Worm (Caenorhabditis elegans): ENCODE measurements around the gene ZK1240.6.

Gene ZK1240.6

DNA sequence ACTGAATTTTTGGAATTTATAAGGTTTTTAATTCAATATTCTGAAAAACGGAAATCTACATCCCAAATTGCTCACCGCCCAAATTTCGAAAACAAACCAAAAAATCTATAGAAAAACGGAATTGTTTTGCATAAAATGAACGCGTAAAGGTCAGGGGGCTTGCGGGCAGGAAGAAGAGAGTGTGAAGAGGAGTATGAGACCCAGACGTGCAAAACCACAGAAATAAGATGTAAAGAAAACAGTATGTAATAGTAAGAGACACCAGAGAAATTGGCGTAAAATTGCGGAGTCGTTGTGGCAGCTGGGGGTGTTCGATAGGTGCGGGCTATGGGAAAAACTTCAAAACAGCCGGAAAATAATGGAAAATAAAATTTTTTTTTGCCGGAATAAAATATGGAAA is 18.3 kb upstream of the ZK1240.6 start:
- TF ChIP-seq zag-1 (tag; optimal IDR thresholded peaks at IDR 0.05) (no peak), C34F6.9 (tag; optimal IDR thresholded peaks at IDR 0.05) (no peak), ztf-1 (GFP tag; conservative IDR thresholded peaks at IDR 0.05) (no peak), mbf-1 (tag; optimal IDR thresholded peaks at IDR 0.05) (no peak), nhr-129 (tag; optimal IDR thresholded peaks at IDR 0.05) (no peak), sma-9 (GFP tag; optimal IDR thresholded peaks at IDR 0.05) (no peak), sma-9 (tag; optimal IDR thresholded peaks at IDR 0.05) (no peak), ztf-11 (tag; optimal IDR thresholded peaks at IDR 0.05) (no peak), aly-2 (tag; optimal IDR thresholded peaks at IDR 0.05) (no peak), crh-2 (tag; optimal IDR thresholded peaks at IDR 0.05) (peak; percentile 14), lsy-2 (tag; optimal IDR thresholded peaks at IDR 0.05) (peak in 1 of 2 experiments; percentile 38), peb-1 (tag; optimal IDR thresholded peaks at IDR 0.05) (no peak), nhr-6 (tag; optimal IDR thresholded peaks at IDR 0.05) (no peak), skn-1 (tag; optimal IDR thresholded peaks at IDR 0.05) (no peak), unc-55 (GFP tag; optimal IDR thresholded peaks at IDR 0.05) (peak; percentile 26), F13H6.1 (tag; optimal IDR thresholded peaks at IDR 0.05) (no peak)

DNA sequence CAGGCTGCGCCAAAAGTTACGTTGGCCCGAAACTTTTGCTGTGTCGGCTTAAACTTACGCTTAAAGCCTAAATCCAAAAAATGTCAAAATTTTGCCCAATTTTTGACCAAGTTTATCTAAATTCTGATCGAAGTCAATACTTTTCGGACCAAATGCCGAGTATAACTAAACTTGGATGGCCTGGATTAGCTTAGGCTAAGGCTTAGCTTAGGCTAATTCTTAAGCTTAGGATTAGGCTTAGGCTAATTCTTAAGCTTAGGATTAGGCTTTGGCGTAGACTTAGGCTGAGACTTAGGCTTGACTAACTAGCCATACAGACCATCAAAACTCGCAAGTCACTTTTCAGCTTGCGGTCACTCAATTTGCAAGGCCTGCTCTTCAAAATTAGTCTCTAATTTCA is 13.5 kb upstream of the ZK1240.6 start:
- TF ChIP-seq elt-3 (tag; optimal IDR thresholded peaks at IDR 0.05) = no peak

DNA sequence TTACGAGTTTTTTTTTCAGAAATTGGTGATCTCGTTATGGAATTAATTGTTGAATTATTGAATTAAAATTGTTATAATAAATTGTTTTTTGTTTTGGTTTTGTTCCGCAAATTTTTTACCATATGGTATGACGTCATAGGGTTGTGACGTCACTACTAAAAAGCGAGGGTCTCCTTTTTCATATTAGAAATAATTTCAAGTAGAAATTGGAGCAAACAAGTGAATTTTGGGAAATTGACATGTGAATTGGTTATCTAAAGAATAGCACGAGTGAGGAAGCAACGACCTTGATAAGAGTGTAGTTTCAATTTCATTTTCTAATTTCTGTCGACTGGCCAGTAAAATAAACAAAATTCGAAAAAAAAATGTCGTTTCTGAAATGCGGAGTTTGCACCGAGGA is 12.9 kb upstream of the ZK1240.6 start, which contains the start of gene F43C11.7:
Gene F43C11.7 (plus strand): TSS at position 326 of the 400 bp plus-strand sequence.
- TF ChIP-seq fos-1 (tag; optimal IDR thresholded peaks at IDR 0.05) (peak; percentile 60), nhr-25 (tag; optimal IDR thresholded peaks at IDR 0.05) (no peak), skn-1 (tag; optimal IDR thresholded peaks at IDR 0.05) (no peak), F13H6.1 (tag; optimal IDR thresholded peaks at IDR 0.05) (no peak), ztf-11 (tag; optimal IDR thresholded peaks at IDR 0.05) (no peak), gmeb-1 (tag; optimal IDR thresholded peaks at IDR 0.05) (peak; percentile 26), nhr-6 (tag; optimal IDR thresholded peaks at IDR 0.05) (no peak), lsy-2 (tag; optimal IDR thresholded peaks at IDR 0.05) (no peak)

DNA sequence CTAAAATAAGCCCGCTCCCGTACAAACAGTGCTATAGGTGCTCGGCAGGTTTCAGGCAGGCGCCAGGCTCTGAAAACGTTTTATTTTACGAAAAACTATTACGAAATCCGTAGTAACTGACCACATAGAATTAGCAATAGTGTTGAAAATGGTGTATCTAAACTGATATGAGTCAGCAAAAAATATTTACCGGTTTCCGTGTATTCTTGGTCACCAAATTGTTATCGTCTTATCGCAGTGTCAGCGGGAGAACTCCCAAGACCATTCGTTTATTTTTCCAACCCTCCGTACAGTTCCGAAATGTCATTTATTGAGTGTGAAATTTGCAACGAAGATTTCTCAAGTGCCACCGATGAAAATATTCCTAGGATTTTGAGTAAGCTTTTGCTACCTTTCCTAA is 9.5 kb upstream of the ZK1240.6 start, which contains the start of gene F43C11.8:
Gene F43C11.8 (plus strand): TSS at position 301 of the 400 bp plus-strand sequence.
- TF ChIP-seq ama-1 (optimal IDR thresholded peaks at IDR 0.05) = no peak
- TF ChIP-seq mab-5 (tag; optimal IDR thresholded peaks at IDR 0.05) = no peak
- TF ChIP-seq blmp-1 (tag; optimal IDR thresholded peaks at IDR 0.05; ENCODE audit: insufficient read depth) = no peak
- no peak for TF ChIP-seq alr-1 (tag; optimal IDR thresholded peaks at IDR 0.05)
- no peak for TF ChIP-seq crh-2 (tag; optimal IDR thresholded peaks at IDR 0.05)
- TF ChIP-seq lin-13 (GFP tag; optimal IDR thresholded peaks at IDR 0.05) = no peak
- peak; percentile 1 for TF ChIP-seq fos-1 (tag; optimal IDR thresholded peaks at IDR 0.05)

DNA sequence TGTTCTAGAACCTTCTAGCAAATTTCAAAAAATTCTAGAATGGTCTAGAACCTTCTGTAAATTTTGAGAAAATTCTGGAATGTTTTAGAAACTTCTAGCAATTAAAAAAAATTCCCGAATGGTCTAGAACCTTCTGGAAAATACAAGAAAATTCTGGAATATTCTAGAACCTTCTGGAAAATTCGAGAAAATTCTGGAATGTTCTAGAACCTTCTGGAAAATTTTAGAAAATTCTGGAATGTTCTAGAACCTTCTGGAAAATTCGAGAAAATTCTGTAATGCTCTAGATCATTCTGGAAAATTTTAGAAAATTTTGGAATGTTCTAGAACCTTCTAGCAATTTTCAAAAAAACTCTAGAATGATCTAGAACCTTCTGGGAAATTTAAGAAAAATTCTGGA is 7.8 kb upstream of the ZK1240.6 start:
- TF ChIP-seq ZK546.5 (tag; optimal IDR thresholded peaks at IDR 0.05) (no peak), gmeb-1 (tag; optimal IDR thresholded peaks at IDR 0.05) (no peak), fos-1 (tag; optimal IDR thresholded peaks at IDR 0.05) (no peak), mdl-1 (tag; optimal IDR thresholded peaks at IDR 0.05) (no peak), ama-1 (optimal IDR thresholded peaks at IDR 0.05) (no peak)

DNA sequence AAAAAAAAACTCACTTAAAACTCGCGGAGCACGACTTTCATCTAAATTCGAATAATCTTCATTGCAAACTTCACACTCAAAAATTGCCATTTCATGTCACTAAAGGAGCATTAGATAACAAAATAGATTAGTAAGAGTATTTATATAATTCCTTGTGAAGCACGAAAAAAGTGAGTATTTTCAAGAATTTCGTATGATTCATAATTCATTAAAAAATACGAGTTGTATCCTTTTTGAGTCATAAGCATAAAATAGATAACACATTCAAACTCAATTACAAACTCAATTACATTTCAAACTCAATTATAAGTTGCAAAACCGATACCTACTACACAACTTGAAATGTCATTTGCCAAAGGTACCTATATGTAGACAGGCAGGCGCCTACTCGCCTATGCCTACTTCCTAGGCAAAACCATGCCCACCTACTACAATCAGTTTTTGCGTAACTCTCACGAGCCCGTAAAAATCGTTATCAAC is 6.3 kb upstream of the ZK1240.6 start, which contains the start of the genes ZK1240.8 and ZK1240.1:
Gene ZK1240.8 (minus strand): TSS at position 101 of the 480 bp plus-strand sequence.
Gene ZK1240.1 (plus strand): TSS at position 430 of the 480 bp plus-strand sequence.
- TF ChIP-seq alr-1 (tag; optimal IDR thresholded peaks at IDR 0.05) (no peak), ceh-16 (tag; optimal IDR thresholded peaks at IDR 0.05) (no peak), Y55F3AM.14 (GFP tag; optimal IDR thresholded peaks at IDR 0.05) (no peak), snpc-4 (tag; optimal IDR thresholded peaks at IDR 0.05) (no peak), nhr-23 (tag; optimal IDR thresholded peaks at IDR 0.05) (no peak), F13H6.1 (tag; optimal IDR thresholded peaks at IDR 0.05) (no peak), unc-62 (GFP tag; optimal IDR thresholded peaks at IDR 0.05) (no peak), sma-9 (GFP tag; optimal IDR thresholded peaks at IDR 0.05) (no peak), sma-9 (tag; optimal IDR thresholded peaks at IDR 0.05) (no peak)
